Worm (Caenorhabditis elegans) whole organism, L1 larva: ENCODE results near the gene C28D4.4.

Experiments
- Y116A8C.19 ChIP-seq: sonication (generic microtip); optimal IDR thresholded peaks from 2 replicates; lab custom pipeline; 2016; ENCODE audit warnings: missing compliant biosample characterization, missing genetic modification characterization, borderline replicate concordance
- dpl-1 ChIP-seq, 3 experiments: fragments of 150-350 bp in 2 of 3; sonication (generic microtip) in 1 of 3; optimal IDR thresholded peaks; 2 replicates each; lab custom pipeline; 2014 to 2017; ENCODE audit warnings: missing biosample characterization in 3 of 3, missing genetic modification characterization in 3 of 3, missing genetic modification reagents in 3 of 3
- elt-2 ChIP-seq: sonication (generic microtip); optimal IDR thresholded peaks from 2 replicates; lab custom pipeline; 2016; ENCODE audit warnings: missing genetic modification characterization, mild to moderate bottlenecking, inconsistent platforms, missing compliant biosample characterization, missing genetic modification reagents
- fos-1 ChIP-seq: fragments of 150-350 bp; optimal IDR thresholded peaks from 2 replicates; lab custom pipeline; 2014; ENCODE audit warnings: missing biosample characterization, missing genetic modification characterization
- nhr-11 ChIP-seq: fragments of 150-350 bp; optimal IDR thresholded peaks from 2 replicates; lab custom pipeline; 2014; ENCODE audit warnings: missing biosample characterization, missing genetic modification characterization
- nhr-237 ChIP-seq: fragments of 150-350 bp; optimal IDR thresholded peaks from 2 replicates; lab custom pipeline; 2014; ENCODE audit warnings: missing biosample characterization, missing genetic modification characterization
- nhr-76 ChIP-seq: sonication (generic microtip); optimal IDR thresholded peaks from 2 replicates; lab custom pipeline; 2017; ENCODE audit warnings: missing biosample characterization, missing genetic modification characterization
- skn-1 ChIP-seq: fragments of 150-350 bp; optimal IDR thresholded peaks from 2 replicates; lab custom pipeline; 2014; ENCODE audit warnings: missing biosample characterization, missing genetic modification characterization
- snpc-4 ChIP-seq: fragments of 150-350 bp; optimal IDR thresholded peaks from 2 replicates; lab custom pipeline; 2014; ENCODE audit warnings: missing biosample characterization, missing genetic modification characterization

DNA sequence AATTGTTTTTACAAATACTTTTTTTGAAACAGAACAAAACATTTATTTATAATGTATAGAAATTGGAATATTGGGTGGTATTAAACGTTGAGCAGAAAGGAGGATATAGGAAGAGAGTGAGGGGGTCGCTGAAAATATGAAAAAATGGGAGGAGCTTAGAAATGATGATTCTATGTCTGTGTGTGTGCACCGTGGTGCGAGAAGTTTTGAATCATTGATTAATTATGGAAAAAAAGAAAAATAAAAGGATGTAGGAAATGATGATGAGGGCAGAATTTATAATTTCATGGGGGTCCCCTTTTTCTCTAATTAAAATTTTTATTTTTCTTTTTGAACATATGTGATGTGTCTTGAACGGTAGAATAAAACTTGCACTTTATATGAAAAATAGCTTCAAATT, 39.9 kb upstream of the C28D4.4 start, which contains the start of gene sre-4:
- no peak for TF ChIP-seq dpl-1 (GFP tag; optimal IDR thresholded peaks at IDR 0.05; lab: Kevin White, UChicago)
- no peak for TF ChIP-seq nhr-237
- no peak for TF ChIP-seq snpc-4 (tag; lab: Kevin White, UChicago)
- TF ChIP-seq skn-1 (tag; lab: Kevin White, UChicago), result no peak
- no peak for TF ChIP-seq nhr-76 (tag; lab: Kevin White, UChicago)
- TF ChIP-seq nhr-11 (tag; lab: Kevin White, UChicago), result no peak
- TF ChIP-seq elt-2 (tag; lab: Kevin White, UChicago), result no peak
- no peak for TF ChIP-seq Y116A8C.19 (tag; lab: Kevin White, UChicago)
- no peak for TF ChIP-seq fos-1 (tag; lab: Kevin White, UChicago)
